Worm (Caenorhabditis elegans): ENCODE results near the gene C30G4.2.

DNA sequence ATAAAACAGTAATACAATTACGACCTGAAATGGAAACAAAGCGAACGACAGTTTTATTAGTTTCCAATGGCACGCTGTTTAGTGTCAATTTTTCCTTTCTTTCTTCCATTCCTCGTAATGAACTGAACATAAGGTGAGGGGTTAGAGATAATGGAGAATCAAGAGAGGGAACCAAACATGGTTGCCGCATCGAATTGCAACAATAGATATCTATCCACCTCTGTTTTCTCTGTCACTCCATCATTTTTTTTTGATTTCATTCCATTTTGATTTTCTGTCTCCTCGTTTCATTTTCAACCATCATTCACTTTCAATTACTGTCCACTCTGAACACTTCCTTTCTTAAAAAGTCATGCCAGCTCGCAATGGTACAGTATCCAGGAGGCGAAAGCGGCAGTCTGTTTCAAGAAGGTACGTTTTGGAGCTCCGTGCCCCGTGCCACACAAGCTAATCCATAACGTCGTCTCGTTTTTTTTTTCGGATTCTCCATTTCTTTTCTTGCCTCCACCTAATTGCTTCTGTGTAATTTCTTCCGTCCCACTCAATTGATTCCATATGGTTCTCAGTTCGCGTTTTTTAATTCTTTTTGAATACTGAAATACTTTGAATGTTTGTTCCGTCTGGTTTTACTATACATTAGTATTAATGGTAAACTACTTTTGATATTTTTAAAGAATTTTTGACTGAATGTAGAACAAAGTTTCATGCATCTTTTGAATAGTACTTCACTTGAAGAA lies 50.1 kb downstream of the C30G4.2 start:
- no peak for TF ChIP-seq sptf-1 (tag; optimal IDR thresholded peaks at IDR 0.05)
- no peak for TF ChIP-seq nhr-12 (tag; optimal IDR thresholded peaks at IDR 0.05)
- no peak for TF ChIP-seq mep-1 (tag; optimal IDR thresholded peaks at IDR 0.05)
- no peak for TF ChIP-seq snpc-4 (tag; optimal IDR thresholded peaks at IDR 0.05)
- TF ChIP-seq pha-4 (tag; optimal IDR thresholded peaks at IDR 0.05) = no peak
- no peak for TF ChIP-seq lin-32 (GFP tag; optimal IDR thresholded peaks at IDR 0.05)
- no peak for TF ChIP-seq elt-3 (tag; optimal IDR thresholded peaks at IDR 0.05)
- no peak for TF ChIP-seq elt-1 (tag; optimal IDR thresholded peaks at IDR 0.05; ENCODE audit: borderline replicate concordance, insufficient read depth)
- no peak for TF ChIP-seq bed-3 (GFP tag; optimal IDR thresholded peaks at IDR 0.05)

Measured in whole organism, mixed stage, embryonic.